Fruit fly (Drosophila melanogaster): Measurements from ENCODE around the gene rg.

rg gene

dm6 chrX:5083647-5084096 is 1.9 kb upstream of the rg start (continued):
- TF ChIP-seq CG18764 (GFP tag; optimal IDR thresholded peaks at IDR 0.05) (peak; percentile 86), Usf (GFP tag; optimal IDR thresholded peaks at IDR 0.05) (peak; percentile 89), insv (GFP tag; optimal IDR thresholded peaks at IDR 0.05) (peak in 1 of 2 experiments; percentile 36), row (GFP tag; IDR thresholded peaks at IDR 0.05) (peak; percentile 98), br (optimal IDR thresholded peaks at IDR 0.05) (no peak), CG9437 (GFP tag; optimal IDR thresholded peaks at IDR 0.05) (peak; percentile 81), YL-1 (GFP tag; optimal IDR thresholded peaks at IDR 0.05) (peak; percentile 87), yki (optimal IDR thresholded peaks at IDR 0.05) (no peak), unc-4 (GFP tag; IDR thresholded peaks at IDR 0.05; ENCODE audit: partially characterized antibody) (0 out of 2 replicates have a peak, but pooled peaks have one; percentile 34), B-H1 (GFP tag; IDR thresholded peaks at IDR 0.05) (peak; percentile 95), CG4617 (GFP tag; optimal IDR thresholded peaks at IDR 0.05; ENCODE audit: borderline replicate concordance) (peak; percentile 51), CG8478 (optimal IDR thresholded peaks at IDR 0.05) (no peak), Max (GFP tag; optimal IDR thresholded peaks at IDR 0.05) (peak; percentile 89), NfI (GFP tag; optimal IDR thresholded peaks at IDR 0.05) (peak; percentile 93), HmgD (GFP tag; optimal IDR thresholded peaks at IDR 0.05) (peak; percentile 88), CG12391 (tag; optimal IDR thresholded peaks at IDR 0.05) (peak; percentile 91), CG11560 (tag; IDR thresholded peaks at IDR 0.05) (peak; percentile 87), Nf-YB (GFP tag; optimal IDR thresholded peaks at IDR 0.05) (peak; percentile 76), E2f1 (GFP tag; IDR thresholded peaks at IDR 0.05) (peak; percentile 95), CG30431 (GFP tag; optimal IDR thresholded peaks at IDR 0.05) (peak; percentile 93), Lpt (GFP tag; optimal IDR thresholded peaks at IDR 0.05) (no peak), fu2 (GFP tag; optimal IDR thresholded peaks at IDR 0.05) (peak; percentile 92), CG31388 (GFP tag; optimal IDR thresholded peaks at IDR 0.05) (peak; percentile 68), jumu (GFP tag; optimal IDR thresholded peaks at IDR 0.05) (peak; percentile 96), gcm2 (GFP tag; optimal IDR thresholded peaks at IDR 0.05) (peak; percentile 95), CG7963 (GFP tag; IDR thresholded peaks at IDR 0.05; ENCODE audit: partially characterized antibody) (no peak), tll (GFP tag; optimal IDR thresholded peaks at IDR 0.05) (peak in 1 of 2 experiments; percentile 31), trh (GFP tag; optimal IDR thresholded peaks at IDR 0.05) (peak; percentile 89), Mrtf (GFP tag; IDR thresholded peaks at IDR 0.05) (peak; percentile 95), onecut (GFP tag; IDR thresholded peaks at IDR 0.05) (peak; percentile 94), CG4707 (GFP tag; optimal IDR thresholded peaks at IDR 0.05) (peak; percentile 98), fd64A (GFP tag; optimal IDR thresholded peaks at IDR 0.05) (peak; percentile 86), Awh (GFP tag; IDR thresholded peaks at IDR 0.05) (peak; percentile 95), CG2678 (tag; optimal IDR thresholded peaks at IDR 0.05) (peak; percentile 92), Gsc (GFP tag; IDR thresholded peaks at IDR 0.05) (peak; percentile 89), chif (GFP tag; optimal IDR thresholded peaks at IDR 0.05) (peak; percentile 91 to 95), toy (GFP tag; IDR thresholded peaks at IDR 0.05) (peak; percentile 94), NK7.1 (GFP tag; optimal IDR thresholded peaks at IDR 0.05) (peak; percentile 90), CG1233 (GFP tag; optimal IDR thresholded peaks at IDR 0.05) (peak; percentile 91), ash1 (GFP tag; optimal IDR thresholded peaks at IDR 0.05) (peak; percentile 73), Deaf1 (tag; optimal IDR thresholded peaks at IDR 0.05) (peak; percentile 64), crol (GFP tag; IDR thresholded peaks at IDR 0.05) (peak; percentile 97), Kr (GFP tag; optimal IDR thresholded peaks at IDR 0.05) (peak; percentile 40), Dek (tag; optimal IDR thresholded peaks at IDR 0.05) (peak; percentile 85), CG15514 (GFP tag; optimal IDR thresholded peaks at IDR 0.05) (peak; percentile 80), seq (GFP tag; IDR thresholded peaks at IDR 0.05) (peak; percentile 96), pita (GFP tag; optimal IDR thresholded peaks at IDR 0.05) (no peak), oc (tag; optimal IDR thresholded peaks at IDR 0.05) (peak; percentile 81), CG2202 (tag; optimal IDR thresholded peaks at IDR 0.05) (peak; percentile 79), CG7839 (tag; optimal IDR thresholded peaks at IDR 0.05) (peak; percentile 94), CG10959 (GFP tag; IDR thresholded peaks at IDR 0.05) (peak; percentile 94), emc (GFP tag; optimal IDR thresholded peaks at IDR 0.05) (peak; percentile 89)

All from whole organism, embryonic.